Fruit fly (Drosophila melanogaster) whole organism, adult: ENCODE measurements around the gene CG6503.

Experiments
- CG11617 ChIP-seq: fragments of 200-800 bp; sonication (Bioruptor generic); optimal IDR thresholded peaks from 2 replicates; lab custom pipeline; 2017; ENCODE audit warnings: mild to moderate bottlenecking, missing biosample characterization, missing genetic modification reagents, missing genetic modification characterization
- CG12768 ChIP-seq: fragments of 200-800 bp; sonication (Bioruptor generic); optimal IDR thresholded peaks from 2 replicates; lab custom pipeline; 2017; ENCODE audit warnings: missing biosample characterization, missing genetic modification characterization, mild to moderate bottlenecking, moderate library complexity, missing genetic modification reagents
- CG14711 ChIP-seq: fragments of 200-800 bp; sonication (Bioruptor generic); optimal IDR thresholded peaks from 2 replicates; lab custom pipeline; 2018; ENCODE audit warnings: missing biosample characterization, mild to moderate bottlenecking, missing genetic modification characterization, moderate library complexity
- CG1620 ChIP-seq: fragments of 200-800 bp; sonication (Bioruptor generic); optimal IDR thresholded peaks from 2 replicates; lab custom pipeline; 2016; ENCODE audit warnings: missing biosample characterization, missing genetic modification characterization
- CG33017 ChIP-seq: fragments of 200-800 bp; sonication (Bioruptor generic); optimal IDR thresholded peaks from 2 replicates; lab custom pipeline; 2018; ENCODE audit warnings: missing biosample characterization, mild to moderate bottlenecking, missing genetic modification characterization, moderate library complexity
- CG5204 ChIP-seq: fragments of 200-800 bp; sonication (Bioruptor generic); optimal IDR thresholded peaks from 2 replicates; lab custom pipeline; 2016; ENCODE audit warnings: missing biosample characterization, missing genetic modification characterization
- CG7045 ChIP-seq: fragments of 200-800 bp; sonication (Bioruptor generic); optimal IDR thresholded peaks from 2 replicates; lab custom pipeline; 2017; ENCODE audit warnings: missing biosample characterization, mild to moderate bottlenecking, missing genetic modification characterization
- CG7101 ChIP-seq: fragments of 200-800 bp; sonication (Bioruptor generic); optimal IDR thresholded peaks from 2 replicates; lab custom pipeline; 2018; ENCODE audit warnings: missing biosample characterization, mild to moderate bottlenecking, missing genetic modification characterization, moderate library complexity
- Clk ChIP-seq: fragments of 200-800 bp; sonication (Bioruptor generic); optimal IDR thresholded peaks from 2 replicates; lab custom pipeline; 2017; ENCODE audit warnings: missing biosample characterization, missing genetic modification characterization
- Crg-1 ChIP-seq: fragments of 200-800 bp; sonication (Bioruptor generic); optimal IDR thresholded peaks from 2 replicates; lab custom pipeline; 2016; ENCODE audit warnings: missing biosample characterization, missing genetic modification characterization
- Hr96 ChIP-seq: fragments of 200-800 bp; sonication (Bioruptor generic); optimal IDR thresholded peaks from 2 replicates; lab custom pipeline; 2016; ENCODE audit warnings: missing biosample characterization, missing genetic modification characterization
- Mnt ChIP-seq: fragments of 200-800 bp; sonication (Bioruptor generic); optimal IDR thresholded peaks from 2 replicates; lab custom pipeline; 2016; ENCODE audit warnings: missing biosample characterization, mild to moderate bottlenecking, missing genetic modification characterization
- bab1 ChIP-seq: fragments of 200-800 bp; sonication (Bioruptor generic); optimal IDR thresholded peaks from 3 replicates; lab custom pipeline; 2019; ENCODE audit warnings: missing biosample characterization, mild to moderate bottlenecking, missing genetic modification characterization, moderate library complexity
- cic ChIP-seq: fragments of 200-800 bp; sonication (Bioruptor generic); optimal IDR thresholded peaks from 2 replicates; lab custom pipeline; 2017; ENCODE audit warnings: missing biosample characterization, mild to moderate bottlenecking, missing genetic modification characterization, moderate library complexity
- cnc ChIP-seq, 2 experiments: fragments of >200 bp; optimal IDR thresholded peaks; 2 replicates each; lab custom pipeline; 2017
- kay ChIP-seq: fragments of 200-800 bp; sonication (Bioruptor generic); peaks from one replicate; lab custom pipeline; 2016; ENCODE audit warnings: missing biosample characterization, missing genetic modification characterization, borderline replicate concordance
- ovo ChIP-seq: fragments of 200-800 bp; sonication (Bioruptor generic); optimal IDR thresholded peaks from 2 replicates; lab custom pipeline; 2016; ENCODE audit warnings: missing biosample characterization, missing genetic modification characterization
- pad ChIP-seq: fragments of 200-800 bp; sonication (Bioruptor generic); optimal IDR thresholded peaks from 3 replicates; lab custom pipeline; 2017; ENCODE audit warnings: missing biosample characterization, missing genetic modification characterization, mild to moderate bottlenecking, moderate library complexity, missing genetic modification reagents
- tj ChIP-seq: fragments of 200-800 bp; sonication (Bioruptor generic); optimal IDR thresholded peaks from 3 replicates; lab custom pipeline; 2017; ENCODE audit warnings: missing biosample characterization, mild to moderate bottlenecking, missing genetic modification characterization, moderate library complexity
- toe ChIP-seq: fragments of 200-800 bp; sonication (Bioruptor generic); optimal IDR thresholded peaks from 2 replicates; lab custom pipeline; 2016; ENCODE audit warnings: missing biosample characterization, missing genetic modification characterization

CG6503 gene

DNA sequence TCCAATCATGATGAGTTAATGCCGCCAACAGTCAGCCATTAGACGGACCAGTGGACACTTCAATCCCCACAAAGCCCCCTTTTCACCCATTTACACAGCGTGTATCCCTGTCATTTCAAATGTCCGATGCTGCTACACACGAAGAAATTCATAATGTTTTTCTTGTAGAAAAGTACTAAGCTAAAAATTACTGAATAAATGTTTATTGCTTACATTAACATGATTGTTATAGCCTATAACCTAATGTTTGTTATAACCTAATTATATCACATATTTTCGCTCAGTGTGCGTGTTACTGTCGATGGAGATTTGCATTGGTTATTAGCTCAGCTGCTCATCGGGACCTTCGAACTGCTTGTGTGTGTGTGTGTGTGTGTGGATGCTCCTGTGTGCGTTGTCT lies 11.6 kb upstream of the CG6503 start:
- TF ChIP-seq CG7101 = no peak
- no peak for TF ChIP-seq Mnt (GFP tag; lab: Kevin White, UChicago)
- TF ChIP-seq CG11617 (GFP tag; lab: Kevin White, UChicago) = no peak
- TF ChIP-seq ovo (GFP tag; lab: Kevin White, UChicago) = no peak
- no peak for TF ChIP-seq pad
- TF ChIP-seq CG33017 = no peak
- TF ChIP-seq CG7045 (GFP tag; lab: Kevin White, UChicago) = no peak
- no peak for TF ChIP-seq CG14711 (tag; lab: Kevin White, UChicago)
- no peak for TF ChIP-seq toe (GFP tag; lab: Kevin White, UChicago)
- no peak for TF ChIP-seq Crg-1
- TF ChIP-seq cnc (optimal IDR thresholded peaks at IDR 0.05; lab: Kevin White, UChicago) = no peak
- no peak for TF ChIP-seq Hr96 (GFP tag; lab: Kevin White, UChicago)
- no peak for TF ChIP-seq kay (GFP tag; lab: Kevin White, UChicago)
- TF ChIP-seq CG1620 (GFP tag; lab: Kevin White, UChicago) = no peak
- TF ChIP-seq tj (GFP tag; lab: Kevin White, UChicago) = no peak
- no peak for TF ChIP-seq CG12768
- TF ChIP-seq CG5204 = no peak

DNA sequence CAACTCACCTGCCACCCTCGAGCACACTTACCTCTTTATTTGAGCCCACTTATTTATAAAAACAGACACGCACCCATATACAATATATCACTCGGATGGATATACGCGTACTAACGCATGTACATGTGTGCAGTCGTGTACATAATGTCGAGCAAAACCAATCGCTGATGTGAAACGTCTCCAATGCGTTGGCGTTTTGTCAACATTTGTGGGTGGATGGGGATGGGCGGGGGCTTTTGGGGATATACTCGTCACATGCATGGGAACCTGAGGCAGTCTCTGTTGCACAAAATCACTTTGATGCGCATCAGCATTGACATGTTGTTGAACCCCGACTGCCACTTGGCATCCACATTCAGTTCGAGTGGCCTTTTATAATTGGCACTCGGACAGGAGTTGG lies 11.1 kb upstream of the CG6503 start:
- TF ChIP-seq kay (GFP tag; lab: Kevin White, UChicago) = no peak
- no peak for TF ChIP-seq CG7045 (GFP tag; lab: Kevin White, UChicago)
- TF ChIP-seq CG11617 (GFP tag; lab: Kevin White, UChicago) = no peak
- no peak for TF ChIP-seq ovo (GFP tag; lab: Kevin White, UChicago)
- TF ChIP-seq pad = no peak
- TF ChIP-seq CG5204 = no peak
- no peak for TF ChIP-seq CG12768
- TF ChIP-seq bab1 (GFP tag; lab: Kevin White, UChicago) = no peak
- TF ChIP-seq CG7101 = no peak
- no peak for TF ChIP-seq CG33017
- TF ChIP-seq CG14711 (tag; lab: Kevin White, UChicago) = no peak
- no peak for TF ChIP-seq Crg-1
- no peak for TF ChIP-seq cic (GFP tag; lab: Kevin White, UChicago)
- TF ChIP-seq cnc (optimal IDR thresholded peaks at IDR 0.05; lab: Kevin White, UChicago) = no peak

DNA sequence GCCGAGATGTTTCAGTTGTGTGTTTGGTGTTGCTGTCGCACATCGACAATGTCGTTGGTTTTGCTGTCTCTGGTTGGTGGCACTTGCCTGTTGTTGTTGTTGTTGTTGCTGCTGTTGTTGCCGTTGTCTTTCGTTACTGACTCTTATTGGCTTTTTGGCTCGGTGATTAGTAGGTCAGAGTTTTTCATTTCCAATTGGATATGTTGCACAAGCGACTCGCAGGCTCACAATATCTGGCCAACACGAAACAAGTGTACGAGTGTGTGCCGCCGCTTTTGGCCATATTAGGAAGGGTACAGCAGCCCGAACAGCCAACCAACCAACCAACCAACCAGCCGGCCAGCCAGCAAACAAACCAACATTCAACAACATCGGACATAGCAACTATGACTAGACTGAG lies 8.8 kb upstream of the CG6503 start:
- TF ChIP-seq ovo (GFP tag; lab: Kevin White, UChicago) = no peak
- TF ChIP-seq CG7045 (GFP tag; lab: Kevin White, UChicago) = no peak
- TF ChIP-seq CG7101 = no peak
- TF ChIP-seq cnc (optimal IDR thresholded peaks at IDR 0.05; lab: Kevin White, UChicago) = no peak
- no peak for TF ChIP-seq CG5204
- no peak for TF ChIP-seq Hr96 (GFP tag; lab: Kevin White, UChicago)
- no peak for TF ChIP-seq CG1620 (GFP tag; lab: Kevin White, UChicago)
- no peak for TF ChIP-seq Crg-1
- TF ChIP-seq CG12768 = no peak
- TF ChIP-seq CG11617 (GFP tag; lab: Kevin White, UChicago) = no peak

DNA sequence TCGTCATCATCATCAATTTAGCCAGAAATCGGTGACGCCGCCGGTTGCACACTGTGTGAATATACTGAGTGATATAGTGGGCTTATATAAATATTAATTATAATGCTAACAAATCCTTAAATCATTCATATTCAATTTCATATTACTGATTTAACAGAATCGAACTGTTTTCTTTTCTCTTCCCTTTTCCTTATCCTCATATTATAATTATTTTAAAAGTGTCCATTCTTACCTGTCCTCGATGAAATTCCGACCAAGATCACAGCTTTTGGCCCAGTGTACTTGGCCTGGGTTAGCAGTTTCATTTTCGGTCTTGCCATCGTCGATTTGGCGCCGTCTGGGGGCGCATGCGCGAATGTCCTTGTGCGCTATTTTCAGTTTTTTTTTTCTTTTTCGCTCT lies 8.1 kb upstream of the CG6503 start:
- no peak for TF ChIP-seq Mnt (GFP tag; lab: Kevin White, UChicago)

DNA sequence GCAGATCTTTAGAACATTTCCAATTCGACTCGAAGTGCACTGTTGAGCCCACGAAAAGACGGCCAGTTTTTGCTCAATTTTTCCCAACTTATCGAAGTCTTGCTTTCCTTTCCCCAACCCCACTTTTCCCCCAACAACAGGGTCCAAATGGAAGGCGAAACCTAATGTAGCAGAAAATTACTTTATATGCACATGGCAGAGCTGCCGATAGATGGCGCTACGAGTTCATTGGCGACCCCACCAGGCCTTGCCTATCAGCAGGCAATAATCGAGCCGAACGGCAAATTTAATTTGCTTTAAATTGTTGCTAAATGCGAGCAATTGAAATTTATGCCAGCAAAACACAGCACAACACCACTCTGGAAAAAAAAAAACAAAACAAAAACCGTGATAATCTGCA lies 7.6 kb upstream of the CG6503 start:
- TF ChIP-seq kay (GFP tag; lab: Kevin White, UChicago) (peak; percentile 37), CG5204 (no peak)

DNA sequence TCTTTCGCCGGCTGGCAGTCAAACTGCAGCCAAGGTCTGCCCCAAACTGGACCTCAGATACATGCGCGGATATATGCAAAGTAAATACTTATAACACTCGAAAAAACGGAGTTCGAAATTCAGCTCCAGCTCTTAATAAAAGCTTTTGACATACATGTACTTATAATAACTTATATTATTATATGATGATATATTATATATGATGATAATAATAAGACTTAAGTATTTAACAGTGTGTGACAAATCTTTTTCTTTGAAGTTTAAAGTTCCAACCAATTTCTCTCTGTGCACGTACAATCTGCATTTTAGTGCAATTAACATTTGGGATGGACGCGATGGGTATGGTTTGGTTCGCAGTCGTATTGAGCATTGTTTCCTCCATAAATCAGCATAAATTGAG lies 4.7 kb upstream of the CG6503 start:
- no peak for TF ChIP-seq cnc (optimal IDR thresholded peaks at IDR 0.05; lab: Kevin White, UChicago)
- no peak for TF ChIP-seq CG33017
- TF ChIP-seq ovo (GFP tag; lab: Kevin White, UChicago) = no peak
- TF ChIP-seq CG1620 (GFP tag; lab: Kevin White, UChicago) = no peak
- no peak for TF ChIP-seq pad
- no peak for TF ChIP-seq CG7101
- TF ChIP-seq Clk = no peak
- TF ChIP-seq Crg-1 = no peak
- no peak for TF ChIP-seq CG12768
- TF ChIP-seq Mnt (GFP tag; lab: Kevin White, UChicago) = no peak
- TF ChIP-seq Hr96 (GFP tag; lab: Kevin White, UChicago) = no peak

DNA sequence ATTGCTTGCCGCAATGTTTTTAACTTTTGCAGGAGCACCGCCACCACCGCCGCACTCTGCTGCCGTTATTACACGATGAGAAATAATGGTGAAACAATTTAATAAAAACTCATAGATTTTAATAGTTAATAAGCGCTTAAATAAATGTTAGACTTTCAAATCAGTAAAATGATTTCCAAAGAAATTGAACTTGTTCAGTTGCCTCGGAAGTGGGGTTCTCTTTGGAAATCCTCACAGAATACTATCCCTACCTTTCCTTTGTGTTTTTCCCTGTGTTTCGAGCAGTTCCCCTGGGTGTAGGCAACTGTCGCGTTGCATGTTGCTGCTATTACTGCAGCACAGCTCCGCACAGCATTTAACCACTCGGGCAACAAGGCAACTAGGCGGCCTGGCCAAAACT lies 3.3 kb upstream of the CG6503 start:
- TF ChIP-seq tj (GFP tag; lab: Kevin White, UChicago) = no peak
- TF ChIP-seq Hr96 (GFP tag; lab: Kevin White, UChicago) = no peak
- no peak for TF ChIP-seq kay (GFP tag; lab: Kevin White, UChicago)
- no peak for TF ChIP-seq CG14711 (tag; lab: Kevin White, UChicago)
- no peak for TF ChIP-seq CG1620 (GFP tag; lab: Kevin White, UChicago)
- TF ChIP-seq toe (GFP tag; lab: Kevin White, UChicago) = no peak
- no peak for TF ChIP-seq CG11617 (GFP tag; lab: Kevin White, UChicago)
- no peak for TF ChIP-seq Crg-1
- no peak for TF ChIP-seq CG7045 (GFP tag; lab: Kevin White, UChicago)
- no peak for TF ChIP-seq CG33017
- TF ChIP-seq cnc (optimal IDR thresholded peaks at IDR 0.05; lab: Kevin White, UChicago) = no peak
- TF ChIP-seq CG7101 = no peak
- TF ChIP-seq cic (GFP tag; lab: Kevin White, UChicago) = no peak
- TF ChIP-seq Clk = no peak
- TF ChIP-seq ovo (GFP tag; lab: Kevin White, UChicago) = no peak
- no peak for TF ChIP-seq Mnt (GFP tag; lab: Kevin White, UChicago)
- no peak for TF ChIP-seq CG5204
- no peak for TF ChIP-seq pad
- TF ChIP-seq bab1 (GFP tag; lab: Kevin White, UChicago) = no peak
